Worm (Caenorhabditis elegans): ENCODE data around the gene dlc-2.

dlc-2 gene

DNA sequence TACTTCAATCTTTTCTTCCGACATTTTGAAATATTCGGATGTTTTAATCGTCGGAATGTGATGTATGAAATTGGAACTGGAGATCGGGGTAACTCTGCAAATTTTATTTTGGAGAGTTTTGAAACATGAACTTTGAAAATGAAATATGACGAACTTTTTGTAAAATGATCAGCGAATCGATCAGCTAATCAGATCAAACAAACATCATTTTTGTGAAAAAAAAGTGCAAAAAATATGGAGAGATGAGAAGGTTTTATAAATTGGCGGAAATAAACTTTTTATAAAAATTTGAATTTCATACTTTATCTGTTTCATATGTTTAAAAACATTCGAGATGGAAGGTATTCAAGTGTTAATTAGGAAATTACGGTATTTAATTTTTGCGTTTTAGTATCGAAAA, at the start of gene dlc-2:
Gene dlc-2, minus strand, starts transcription at position 101 of the 400 bp plus-strand sequence.
- TF ChIP-seq hnd-1 (tag; optimal IDR thresholded peaks at IDR 0.05), result no peak
- no peak for TF ChIP-seq sea-1 (GFP tag; conservative IDR thresholded peaks at IDR 0.05)
- no peak for TF ChIP-seq scrt-1 (GFP tag; IDR thresholded peaks at IDR 0.05)

DNA sequence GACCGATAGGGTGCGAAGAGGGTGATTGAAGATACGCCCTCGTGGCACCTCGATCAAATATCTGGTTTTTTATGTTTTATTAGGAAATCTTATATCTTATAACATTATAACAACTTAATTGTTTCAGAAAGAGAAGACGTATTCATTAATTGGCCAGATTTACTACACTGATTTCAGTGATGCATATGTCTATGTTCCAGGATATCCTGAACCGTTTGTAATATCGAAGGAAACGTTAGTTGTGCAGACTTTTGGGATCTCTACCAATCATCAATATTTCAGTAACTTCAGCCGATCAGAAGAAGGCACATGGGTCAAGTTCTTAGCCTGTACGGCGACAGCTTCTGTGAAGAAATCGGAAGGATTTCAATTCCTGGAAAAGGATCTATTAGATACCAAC, 49.0 kb upstream of the dlc-2 start:
- no peak for TF ChIP-seq aly-1 (tag; optimal IDR thresholded peaks at IDR 0.05)
- TF ChIP-seq ets-7 (tag; optimal IDR thresholded peaks at IDR 0.05), result no peak
- TF ChIP-seq hnd-1 (tag; optimal IDR thresholded peaks at IDR 0.05), result no peak
- TF ChIP-seq B0310.2 (tag; optimal IDR thresholded peaks at IDR 0.05), result no peak
- TF ChIP-seq scrt-1 (GFP tag; IDR thresholded peaks at IDR 0.05), result no peak

DNA sequence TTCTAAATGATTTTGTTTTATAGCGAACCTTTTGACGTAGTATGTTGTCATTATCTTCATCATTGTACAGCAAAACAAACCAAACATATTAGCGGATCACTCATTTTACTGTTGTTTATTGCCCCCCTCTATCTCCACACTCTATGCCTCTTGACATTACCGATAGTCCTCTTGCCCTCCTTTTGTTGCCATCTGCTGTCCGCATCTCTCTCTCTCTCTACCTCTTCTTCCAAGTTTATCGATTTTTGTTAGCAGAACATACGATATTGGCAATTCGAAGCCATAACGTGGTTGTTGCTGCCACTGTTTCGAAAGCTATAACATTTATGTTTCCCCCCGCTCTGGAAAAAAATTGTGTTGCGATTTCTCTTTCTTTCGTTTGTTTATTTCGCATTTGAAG, 46.5 kb upstream of the dlc-2 start:
- no peak for TF ChIP-seq hnd-1 (tag; optimal IDR thresholded peaks at IDR 0.05)

DNA sequence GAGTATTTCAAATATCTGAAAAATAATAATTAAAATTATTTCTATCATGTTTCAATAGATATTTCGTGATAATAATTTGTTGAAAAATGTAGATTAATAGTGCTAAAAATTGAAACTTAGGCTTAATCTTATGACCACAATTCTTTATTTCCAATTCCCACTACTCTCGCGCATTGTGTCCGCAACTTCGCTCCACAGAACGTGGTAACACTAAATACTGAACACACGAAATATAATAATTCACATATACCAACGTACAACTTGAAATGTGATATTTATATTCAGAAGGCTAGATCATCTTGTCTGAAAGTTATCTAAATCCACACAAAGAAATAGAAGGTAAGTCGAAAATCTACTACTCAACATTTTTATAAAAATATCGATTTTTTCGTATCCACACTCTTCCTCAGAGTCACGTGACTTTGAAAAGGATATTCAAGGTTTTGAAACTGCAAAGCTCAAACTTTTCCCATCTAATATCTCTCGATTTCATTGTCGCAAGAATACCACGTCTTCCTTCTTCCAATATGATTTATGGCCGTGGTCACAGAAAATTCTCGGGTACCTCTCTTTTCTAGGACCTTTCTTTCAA, 45.4 kb upstream of the dlc-2 start, which contains the start of gene eri-12:
Gene eri-12, plus strand, starts transcription at position 197 of the 592 bp plus-strand sequence.
- TF ChIP-seq hmbx-1 (tag; optimal IDR thresholded peaks at IDR 0.05) (no peak), flt-1 (GFP tag; IDR thresholded peaks at IDR 0.05) (no peak), tra-4 (tag; optimal IDR thresholded peaks at IDR 0.05) (no peak), B0310.2 (tag; optimal IDR thresholded peaks at IDR 0.05) (no peak), ama-1 (optimal IDR thresholded peaks at IDR 0.05) (no peak), aly-1 (tag; optimal IDR thresholded peaks at IDR 0.05) (no peak), ceh-13 (GFP tag; optimal IDR thresholded peaks at IDR 0.05) (no peak), hnd-1 (tag; optimal IDR thresholded peaks at IDR 0.05) (no peak), ceh-36 (tag; optimal IDR thresholded peaks at IDR 0.05) (no peak)

DNA sequence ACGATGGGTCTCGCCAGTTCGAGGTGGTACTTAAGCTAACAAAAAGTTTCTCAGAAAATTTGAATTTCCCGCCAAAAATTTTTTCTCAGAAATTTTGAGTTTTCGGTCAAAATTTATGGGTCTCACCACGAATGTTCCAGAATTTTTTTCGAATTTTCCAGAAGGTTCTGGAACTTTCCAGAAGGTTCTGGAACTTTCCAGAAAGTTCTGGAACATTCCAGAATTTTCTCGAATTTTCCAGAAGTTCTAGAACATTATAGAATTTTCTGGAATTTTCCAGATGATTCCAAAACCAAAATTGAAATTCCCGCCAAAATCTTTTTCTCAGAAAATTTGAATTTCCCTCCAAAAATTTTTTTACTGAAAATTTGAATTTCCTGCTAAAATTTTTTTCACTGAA, 44.4 kb upstream of the dlc-2 start:
- TF ChIP-seq tbx-11 (GFP tag; IDR thresholded peaks at IDR 0.05) (0 out of 2 replicates have a peak, but pooled peaks have one; percentile 32), flt-1 (GFP tag; IDR thresholded peaks at IDR 0.05) (peak; percentile 29; the same call in 1 of the 2 replicates), pes-1 (GFP tag; IDR thresholded peaks at IDR 0.05) (peak; percentile 52; the same call in 1 of the 2 replicates)

DNA sequence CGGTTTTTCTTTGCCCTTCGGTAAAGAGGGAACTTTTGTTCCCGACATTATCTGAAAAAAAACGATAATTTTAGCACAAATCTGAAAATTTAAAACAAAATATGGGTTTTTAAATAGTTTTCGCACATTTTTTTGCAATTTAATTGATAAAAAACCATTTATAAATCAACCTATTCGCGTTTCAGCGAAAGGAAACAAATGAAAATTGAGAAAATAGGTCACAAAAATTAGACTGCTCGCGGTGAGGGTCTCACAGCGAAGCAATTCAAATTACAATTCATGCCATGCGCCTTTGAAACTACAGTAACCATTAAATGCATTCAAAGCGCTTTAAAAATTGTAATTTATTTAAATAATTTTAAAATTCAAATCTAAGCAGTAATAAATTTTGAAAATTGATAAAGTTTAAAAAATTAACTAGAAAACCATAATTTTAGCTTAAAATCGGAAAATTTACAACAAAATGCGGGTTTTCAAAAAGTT, 42.9 kb upstream of the dlc-2 start, which contains the start of gene B0001.7:
Gene B0001.7, minus strand, starts transcription at position 51 of the 483 bp plus-strand sequence.
- TF ChIP-seq sea-1 (GFP tag; conservative IDR thresholded peaks at IDR 0.05), result no peak
- TF ChIP-seq ama-1 (optimal IDR thresholded peaks at IDR 0.05), result no peak
- no peak for TF ChIP-seq tra-4 (tag; optimal IDR thresholded peaks at IDR 0.05)
- no peak for TF ChIP-seq ceh-13 (GFP tag; optimal IDR thresholded peaks at IDR 0.05)

DNA sequence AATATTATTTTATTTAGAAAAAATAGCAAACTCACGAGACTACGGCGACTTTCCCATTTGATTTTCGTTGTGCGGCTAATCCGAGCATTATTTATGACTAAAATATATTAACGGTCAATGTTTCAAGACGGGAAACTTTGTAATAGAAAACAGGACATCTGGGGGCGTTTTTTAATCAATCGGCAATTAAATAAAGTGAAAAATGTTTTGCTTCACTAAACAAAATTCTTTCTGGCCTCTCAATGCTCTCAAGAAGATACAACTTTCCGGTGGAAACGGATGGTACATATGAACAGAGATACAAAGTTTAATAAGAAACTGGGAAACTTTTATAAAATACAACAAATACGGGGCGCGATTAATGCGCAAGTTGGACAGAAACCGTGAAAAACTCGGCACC, 39.5 kb upstream of the dlc-2 start, which contains the start of gene B0001.2:
Gene B0001.2, minus strand, starts transcription at position 101 of the 400 bp plus-strand sequence.
- TF ChIP-seq flt-1 (GFP tag; IDR thresholded peaks at IDR 0.05), result no peak
- no peak for TF ChIP-seq ceh-36 (tag; optimal IDR thresholded peaks at IDR 0.05)
- no peak for TF ChIP-seq scrt-1 (GFP tag; IDR thresholded peaks at IDR 0.05)
- no peak for TF ChIP-seq tbx-37 (GFP tag; conservative IDR thresholded peaks at IDR 0.05)
- TF ChIP-seq hmbx-1 (tag; optimal IDR thresholded peaks at IDR 0.05), result no peak

DNA sequence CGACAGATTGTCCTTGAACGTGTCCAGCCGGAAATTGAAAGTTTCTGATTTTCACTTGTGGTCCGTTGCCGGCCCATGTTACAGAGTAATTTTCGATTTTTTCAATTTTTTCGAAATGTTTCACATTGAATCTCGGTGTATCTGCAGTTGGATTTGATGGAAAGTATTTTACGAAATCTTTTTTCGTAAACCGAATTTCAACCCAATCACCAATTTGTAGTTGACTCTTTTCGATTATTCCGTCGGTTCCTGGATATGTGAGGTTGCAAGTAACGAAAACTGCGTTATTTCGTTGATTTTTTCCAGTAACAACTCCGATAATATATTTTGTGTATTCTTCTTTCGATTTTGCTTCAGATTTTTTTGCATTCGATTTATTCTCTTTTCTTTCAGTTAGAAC, 38.2 kb upstream of the dlc-2 start:
- TF ChIP-seq ama-1 (optimal IDR thresholded peaks at IDR 0.05), result no peak
- TF ChIP-seq aly-1 (tag; optimal IDR thresholded peaks at IDR 0.05), result no peak
- TF ChIP-seq sea-1 (GFP tag; conservative IDR thresholded peaks at IDR 0.05), result no peak
- no peak for TF ChIP-seq hnd-1 (tag; optimal IDR thresholded peaks at IDR 0.05)
- TF ChIP-seq ets-7 (tag; optimal IDR thresholded peaks at IDR 0.05), result no peak
- no peak for TF ChIP-seq ceh-13 (GFP tag; optimal IDR thresholded peaks at IDR 0.05)
- TF ChIP-seq flt-1 (GFP tag; IDR thresholded peaks at IDR 0.05), result no peak
- no peak for TF ChIP-seq F13C5.2 (tag; optimal IDR thresholded peaks at IDR 0.05)
- TF ChIP-seq hmbx-1 (tag; optimal IDR thresholded peaks at IDR 0.05), result no peak
- no peak for TF ChIP-seq hmg-4 (GFP tag; optimal IDR thresholded peaks at IDR 0.05)
- TF ChIP-seq ceh-36 (tag; optimal IDR thresholded peaks at IDR 0.05), result no peak
- TF ChIP-seq tra-4 (tag; optimal IDR thresholded peaks at IDR 0.05), result no peak
- TF ChIP-seq tbx-37 (GFP tag; conservative IDR thresholded peaks at IDR 0.05), result no peak

DNA sequence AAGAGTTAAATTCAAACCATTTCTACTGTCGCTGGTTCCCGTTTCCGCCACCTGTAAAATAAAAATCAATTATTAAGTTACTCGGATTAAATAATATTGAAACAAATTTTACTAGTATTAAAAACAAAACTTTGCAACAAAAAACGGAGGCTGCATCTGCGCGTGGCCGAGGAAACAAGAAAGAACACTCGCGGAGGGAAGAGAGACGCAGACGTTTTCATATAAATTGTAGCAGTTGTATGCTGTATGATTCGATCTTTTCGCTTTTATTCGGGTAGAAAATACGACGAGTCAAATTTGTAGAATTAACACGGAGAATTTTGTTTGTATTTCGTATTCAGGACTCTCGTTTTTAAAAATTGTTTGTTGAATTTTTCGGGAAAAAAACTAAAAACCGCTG, 34.3 kb upstream of the dlc-2 start, which contains the start of gene B0001.3:
Gene B0001.3, minus strand, starts transcription at position 55 of the 400 bp plus-strand sequence.
- TF ChIP-seq tbx-11 (GFP tag; IDR thresholded peaks at IDR 0.05), result no peak
- no peak for TF ChIP-seq hmbx-1 (tag; optimal IDR thresholded peaks at IDR 0.05)
- TF ChIP-seq scrt-1 (GFP tag; IDR thresholded peaks at IDR 0.05), result no peak
- no peak for TF ChIP-seq tbx-37 (GFP tag; conservative IDR thresholded peaks at IDR 0.05)
- no peak for TF ChIP-seq F13C5.2 (tag; optimal IDR thresholded peaks at IDR 0.05)
- no peak for TF ChIP-seq ets-7 (tag; optimal IDR thresholded peaks at IDR 0.05)
- TF ChIP-seq flt-1 (GFP tag; IDR thresholded peaks at IDR 0.05), result no peak
- TF ChIP-seq sea-1 (GFP tag; conservative IDR thresholded peaks at IDR 0.05), result no peak
- no peak for TF ChIP-seq aly-1 (tag; optimal IDR thresholded peaks at IDR 0.05)
- TF ChIP-seq ama-1 (optimal IDR thresholded peaks at IDR 0.05), result no peak
- TF ChIP-seq B0310.2 (tag; optimal IDR thresholded peaks at IDR 0.05), result no peak
- TF ChIP-seq hmg-4 (GFP tag; optimal IDR thresholded peaks at IDR 0.05), result no peak
- no peak for TF ChIP-seq tra-4 (tag; optimal IDR thresholded peaks at IDR 0.05)

Measured in whole organism, early embryonic.